Fruit fly (Drosophila melanogaster) whole organism, embryonic: ENCODE data around the gene CG14564.

ENCODE experiments used
- Abd-B ChIP-seq: fragments of 200-800 bp; sonication (Bioruptor generic); optimal IDR thresholded peaks from 2 replicates; lab custom pipeline; 2018; ENCODE audit warnings: missing biosample characterization, mild to moderate bottlenecking, missing genetic modification characterization, moderate library complexity
- C15 ChIP-seq: fragments of 200-800 bp; sonication (Bioruptor generic); IDR thresholded peaks from 3 replicates; pipeline ENCODE4 v1.3.6; 2022; ENCODE audit warnings: missing biosample characterization, missing genetic modification characterization
- CG10209 ChIP-seq: fragments of 200-800 bp; sonication (Bioruptor generic); optimal IDR thresholded peaks from 3 replicates; lab custom pipeline; 2017; ENCODE audit warnings: missing biosample characterization, mild to moderate bottlenecking, missing genetic modification characterization, missing genetic modification reagents
- CG10274 ChIP-seq: fragments of 200-800 bp; sonication (Bioruptor generic); optimal IDR thresholded peaks from 3 replicates; lab custom pipeline; 2017; ENCODE audit warnings: missing biosample characterization, mild to moderate bottlenecking, missing genetic modification characterization
- CG10431 ChIP-seq: fragments of 200-800 bp; sonication (Bioruptor generic); optimal IDR thresholded peaks from 3 replicates; lab custom pipeline; 2018; ENCODE audit warnings: missing biosample characterization, mild to moderate bottlenecking, missing genetic modification characterization
- CG10979 ChIP-seq: fragments of 200-800 bp; sonication (Bioruptor generic); optimal IDR thresholded peaks from 2 replicates; lab custom pipeline; 2018; ENCODE audit warnings: missing biosample characterization, mild to moderate bottlenecking, missing genetic modification characterization, moderate library complexity
- CG11247 ChIP-seq: fragments of 200-800 bp; sonication (Bioruptor generic); IDR thresholded peaks from 2 replicates; pipeline ENCODE4 v1.3.6; 2022; ENCODE audit warnings: missing biosample characterization, missing genetic modification characterization
- CG12155 ChIP-seq: fragments of 200-800 bp; sonication (Bioruptor generic); optimal IDR thresholded peaks from 3 replicates; lab custom pipeline; 2016; ENCODE audit warnings: missing biosample characterization, missing genetic modification characterization
- CG12236 ChIP-seq: fragments of 200-800 bp; sonication (Bioruptor generic); optimal IDR thresholded peaks from 2 replicates; lab custom pipeline; 2016; ENCODE audit warnings: missing biosample characterization, missing genetic modification characterization
- CG13624 ChIP-seq: fragments of 200-800 bp; sonication (Bioruptor generic); optimal IDR thresholded peaks from 2 replicates; lab custom pipeline; 2016; ENCODE audit warnings: missing biosample characterization, missing genetic modification characterization
- CG14441 ChIP-seq: fragments of 200-800 bp; sonication (Bioruptor generic); IDR thresholded peaks from 2 replicates; pipeline ENCODE4 v1.3.6; 2022; ENCODE audit warnings: missing biosample characterization, missing genetic modification characterization
- CG15011 ChIP-seq: fragments of 200-800 bp; sonication (Bioruptor generic); optimal IDR thresholded peaks from 3 replicates; lab custom pipeline; 2018; ENCODE audit warnings: missing biosample characterization, mild to moderate bottlenecking, missing genetic modification characterization
- CG1529 ChIP-seq: fragments of 200-800 bp; sonication (Bioruptor generic); optimal IDR thresholded peaks from 3 replicates; lab custom pipeline; 2018; ENCODE audit warnings: missing biosample characterization, missing genetic modification characterization
- CG15479 ChIP-seq: fragments of 200-800 bp; sonication (Bioruptor generic); optimal IDR thresholded peaks from 3 replicates; lab custom pipeline; 2019; ENCODE audit warnings: missing biosample characterization, mild to moderate bottlenecking, missing genetic modification characterization, moderate library complexity
- CG1647 ChIP-seq: fragments of 200-800 bp; sonication (Bioruptor generic); optimal IDR thresholded peaks from 3 replicates; lab custom pipeline; 2016; ENCODE audit warnings: missing biosample characterization, missing genetic modification characterization
- CG17328 ChIP-seq: fragments of 200-800 bp; sonication (Bioruptor generic); IDR thresholded peaks from 2 replicates; pipeline ENCODE4 v1.3.6; 2022; ENCODE audit warnings: missing biosample characterization, missing genetic modification characterization
- CG17829 ChIP-seq: fragments of 200-800 bp; optimal IDR thresholded peaks from 2 replicates; lab custom pipeline; 2019; ENCODE audit warnings: missing biosample characterization, mild to moderate bottlenecking, missing genetic modification characterization, moderate library complexity
- CG2712 ChIP-seq: fragments of 200-800 bp; optimal IDR thresholded peaks from 3 replicates; lab custom pipeline; 2019; ENCODE audit warnings: missing biosample characterization, mild to moderate bottlenecking, missing genetic modification characterization, moderate library complexity
- CG31365 ChIP-seq: fragments of 200-800 bp; sonication (Bioruptor generic); optimal IDR thresholded peaks from 2 replicates; lab custom pipeline; 2018; ENCODE audit warnings: missing biosample characterization, mild to moderate bottlenecking, missing genetic modification characterization
- CG31388 ChIP-seq: fragments of 200-800 bp; sonication (Bioruptor generic); optimal IDR thresholded peaks from 2 replicates; lab custom pipeline; 2016; ENCODE audit warnings: missing biosample characterization, missing genetic modification characterization
- CG3407 ChIP-seq: fragments of 200-800 bp; sonication (Bioruptor generic); optimal IDR thresholded peaks from 2 replicates; lab custom pipeline; 2018; ENCODE audit warnings: missing biosample characterization, mild to moderate bottlenecking, missing genetic modification characterization
- CG34224 ChIP-seq: fragments of 200-800 bp; sonication (Bioruptor generic); IDR thresholded peaks from 3 replicates; pipeline ENCODE4 v1.3.6; 2022; ENCODE audit warnings: missing biosample characterization, missing genetic modification characterization; ENCODE audit not compliant: partially characterized antibody
- CG34422 ChIP-seq: fragments of 200-800 bp; sonication (Bioruptor generic); IDR thresholded peaks from 3 replicates; pipeline ENCODE4 v1.3.6; 2022; ENCODE audit warnings: missing biosample characterization, missing genetic modification characterization
- CG6854 ChIP-seq: fragments of 200-800 bp; sonication (Bioruptor generic); optimal IDR thresholded peaks from 3 replicates; lab custom pipeline; 2017; ENCODE audit warnings: missing biosample characterization, mild to moderate bottlenecking, missing genetic modification characterization
- CG8089 ChIP-seq: fragments of 200-800 bp; sonication (Bioruptor generic); optimal IDR thresholded peaks from 3 replicates; lab custom pipeline; 2016; ENCODE audit warnings: missing biosample characterization, missing genetic modification characterization
- CoRest ChIP-seq: fragments of 200-800 bp; sonication (Bioruptor generic); optimal IDR thresholded peaks from 3 replicates; lab custom pipeline; 2018; ENCODE audit warnings: missing biosample characterization, mild to moderate bottlenecking, missing genetic modification characterization, moderate library complexity
- E2f2 ChIP-seq: fragments of 200-800 bp; sonication (Bioruptor generic); IDR thresholded peaks from 2 replicates; pipeline ENCODE4 v1.3.6; 2022; ENCODE audit warnings: missing biosample characterization, missing genetic modification characterization
- Eip74EF ChIP-seq, 2 experiments: fragments of 200-800 bp in 1 of 2; fragments of >200 bp in 1 of 2; sonication (Bioruptor generic) in 1 of 2; optimal IDR thresholded peaks; 2 replicates each; lab custom pipeline; 2017 to 2019; ENCODE audit warnings: missing biosample characterization in 2 of 2, missing genetic modification characterization in 2 of 2, mild to moderate bottlenecking in 1 of 2, moderate library complexity in 1 of 2
- HLH54F ChIP-seq: fragments of 200-800 bp; sonication (Bioruptor generic); optimal IDR thresholded peaks from 3 replicates; lab custom pipeline; 2016; ENCODE audit warnings: missing biosample characterization, missing genetic modification characterization
- HLHmδ ChIP-seq: fragments of 200-800 bp; sonication (Bioruptor generic); optimal IDR thresholded peaks from 2 replicates; lab custom pipeline; 2018; ENCODE audit warnings: missing biosample characterization, mild to moderate bottlenecking, missing genetic modification characterization, moderate library complexity
- Hey ChIP-seq: fragments of 200-800 bp; sonication (Bioruptor generic); optimal IDR thresholded peaks from 3 replicates; lab custom pipeline; 2018; ENCODE audit warnings: missing biosample characterization, mild to moderate bottlenecking, missing genetic modification characterization
- Med ChIP-seq: fragments of 200-800 bp; sonication (Bioruptor generic); peaks from one replicate; lab custom pipeline; 2016; ENCODE audit warnings: missing biosample characterization, missing genetic modification characterization, mild to moderate bottlenecking, inconsistent platforms, moderate library complexity
- Mrtf ChIP-seq: fragments of 200-800 bp; sonication (Bioruptor generic); IDR thresholded peaks from 3 replicates; pipeline ENCODE4 v1.3.6; 2022; ENCODE audit warnings: missing biosample characterization, missing genetic modification characterization
- Six4 ChIP-seq: fragments of 200-800 bp; sonication (Bioruptor generic); optimal IDR thresholded peaks from 2 replicates; lab custom pipeline; 2016; ENCODE audit warnings: missing biosample characterization, missing genetic modification characterization
- bbx ChIP-seq: fragments of 200-800 bp; sonication (Bioruptor generic); IDR thresholded peaks from 2 replicates; pipeline ENCODE4 v1.3.6; 2022; ENCODE audit warnings: missing biosample characterization, missing genetic modification characterization; ENCODE audit not compliant: partially characterized antibody
- crc ChIP-seq: fragments of 200-800 bp; sonication (Bioruptor generic); optimal IDR thresholded peaks from 2 replicates; lab custom pipeline; 2016; ENCODE audit warnings: missing biosample characterization, missing genetic modification characterization
- dm ChIP-seq: fragments of 200-800 bp; sonication (Bioruptor generic); optimal IDR thresholded peaks from 3 replicates; lab custom pipeline; 2016; ENCODE audit warnings: missing biosample characterization, missing genetic modification characterization
- eyg ChIP-seq: fragments of 200-800 bp; sonication (Bioruptor generic); optimal IDR thresholded peaks from 3 replicates; lab custom pipeline; 2016; ENCODE audit warnings: missing biosample characterization, missing genetic modification characterization
- fd3F ChIP-seq: fragments of 200-800 bp; sonication (Bioruptor generic); optimal IDR thresholded peaks from 2 replicates; lab custom pipeline; 2018; ENCODE audit warnings: missing biosample characterization, mild to moderate bottlenecking, missing genetic modification characterization, moderate library complexity
- gfzf ChIP-seq: fragments of 200-800 bp; sonication (Bioruptor generic); optimal IDR thresholded peaks from 2 replicates; lab custom pipeline; 2016; ENCODE audit warnings: missing biosample characterization, mild to moderate bottlenecking, missing genetic modification characterization, moderate library complexity
- ham ChIP-seq: fragments of 200-800 bp; sonication (Bioruptor generic); IDR thresholded peaks from 2 replicates; pipeline ENCODE4 v1.3.6; 2022; ENCODE audit warnings: missing biosample characterization, missing genetic modification characterization
- hth ChIP-seq: fragments of >200 bp; optimal IDR thresholded peaks from 2 replicates; lab custom pipeline; 2017; ENCODE audit warnings: inconsistent platforms
- ind ChIP-seq: fragments of 200-800 bp; sonication (Bioruptor generic); optimal IDR thresholded peaks from 3 replicates; lab custom pipeline; 2016; ENCODE audit warnings: missing biosample characterization, missing genetic modification characterization
- kay ChIP-seq: fragments of 200-800 bp; sonication (Bioruptor generic); optimal IDR thresholded peaks from 2 replicates; lab custom pipeline; 2016; ENCODE audit warnings: missing biosample characterization, missing genetic modification characterization
- mam ChIP-seq: fragments of 200-800 bp; sonication (Bioruptor generic); optimal IDR thresholded peaks from 3 replicates; lab custom pipeline; 2016; ENCODE audit warnings: missing biosample characterization, missing genetic modification characterization
- pnt ChIP-seq: fragments of 200-800 bp; sonication (Bioruptor generic); optimal IDR thresholded peaks from 3 replicates; lab custom pipeline; 2016; ENCODE audit warnings: missing biosample characterization, missing genetic modification characterization
- sqz ChIP-seq: fragments of 200-800 bp; sonication (Bioruptor generic); optimal IDR thresholded peaks from 3 replicates; lab custom pipeline; 2018; ENCODE audit warnings: missing biosample characterization, mild to moderate bottlenecking, missing genetic modification characterization
- tio ChIP-seq: fragments of 200-800 bp; sonication (Bioruptor generic); optimal IDR thresholded peaks from 2 replicates; lab custom pipeline; 2017; ENCODE audit warnings: missing biosample characterization, missing genetic modification characterization, inconsistent platforms
- ttk ChIP-seq: fragments of 200-800 bp; sonication (Bioruptor generic); IDR thresholded peaks from 2 replicates; pipeline ENCODE4 v2.1.2; 2022; ENCODE audit warnings: missing biosample characterization, missing genetic modification characterization
- usp ChIP-seq: fragments of >200 bp; optimal IDR thresholded peaks from 2 replicates; lab custom pipeline; 2017; ENCODE audit warnings: missing biosample characterization, missing genetic modification characterization
- zen ChIP-seq: fragments of 200-800 bp; sonication (Bioruptor generic); optimal IDR thresholded peaks from 3 replicates; lab custom pipeline; 2018; ENCODE audit warnings: missing biosample characterization, mild to moderate bottlenecking, missing genetic modification characterization, moderate library complexity

The CG14564 gene

DNA sequence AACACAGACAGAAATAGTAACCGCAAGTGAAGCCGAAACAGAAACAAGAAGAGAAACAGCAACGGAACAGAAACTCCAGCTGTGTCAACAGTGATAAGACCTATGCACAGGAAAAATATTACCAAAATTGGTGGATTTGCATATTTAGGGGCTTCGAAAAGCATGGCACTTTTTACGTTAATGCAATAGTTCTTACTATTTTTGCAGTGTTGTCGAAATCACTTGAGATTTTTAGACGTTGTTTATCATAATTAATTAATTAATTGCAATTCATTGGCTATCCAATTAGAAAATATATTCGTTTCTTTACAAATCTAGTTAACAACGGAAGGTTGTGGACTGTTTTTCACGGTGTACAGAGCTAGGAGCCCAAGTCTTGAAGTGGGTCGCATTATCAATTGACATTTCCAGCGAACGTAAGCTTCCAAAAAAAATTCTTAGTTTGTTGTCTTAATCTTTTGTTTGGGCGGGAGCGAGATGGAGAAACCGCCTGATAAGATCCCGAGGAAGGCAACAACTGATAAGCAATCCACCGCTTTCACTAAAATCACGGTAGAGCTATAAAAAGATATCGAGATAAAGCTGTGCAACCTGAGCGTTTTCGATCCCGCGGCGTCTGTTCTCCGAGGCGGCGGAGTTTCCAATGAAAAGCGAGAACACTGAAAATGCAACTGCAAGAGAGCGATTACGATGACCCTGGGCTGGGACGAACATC lies 29.8 kb upstream of the CG14564 start (continued):
- TF ChIP-seq Hey (tag; lab: Kevin White, UChicago) (no peak), CG34422 (no peak), CG15479 (GFP tag; lab: Kevin White, UChicago) (peak; percentile 79), Abd-B (no peak), CG1529 (GFP tag; lab: Kevin White, UChicago) (peak; percentile 22), ind (GFP tag; lab: Kevin White, UChicago) (no peak), CG17328 (no peak), eyg (GFP tag; lab: Kevin White, UChicago) (no peak), CG10431 (no peak), CG13624 (no peak), CG10274 (GFP tag; lab: Kevin White, UChicago) (no peak), CG12155 (GFP tag; lab: Kevin White, UChicago) (no peak), CG1647 (GFP tag; lab: Kevin White, UChicago) (no peak), CG12236 (no peak), zen (tag; lab: Kevin White, UChicago) (peak; percentile 16), Six4 (GFP tag; lab: Kevin White, UChicago) (no peak), CG15011 (GFP tag; lab: Kevin White, UChicago) (no peak), CG31365 (no peak), Eip74EF (GFP tag; optimal IDR thresholded peaks at IDR 0.05; lab: Kevin White, UChicago) (no peak), HLH54F (GFP tag; lab: Kevin White, UChicago) (no peak), CG8089 (GFP tag; lab: Kevin White, UChicago) (no peak), Med (GFP tag; lab: Kevin White, UChicago) (peak; percentile 52), CG34224 (GFP tag; lab: Robert Waterston, UW) (no peak), hth (lab: Kevin White, UChicago) (no peak), ham (GFP tag; lab: Robert Waterston, UW) (no peak), CG6854 (GFP tag; lab: Kevin White, UChicago) (no peak), CG10979 (peak; percentile 65), CG14441 (no peak), CG31388 (GFP tag; lab: Kevin White, UChicago) (no peak), Mrtf (GFP tag; lab: Robert Waterston, UW) (no peak), fd3F (no peak), mam (no peak), sqz (GFP tag; lab: Kevin White, UChicago) (no peak), HLHmδ (no peak), CoRest (tag; lab: Kevin White, UChicago) (peak; percentile 25), kay (GFP tag; lab: Kevin White, UChicago) (no peak), CG3407 (GFP tag; lab: Kevin White, UChicago) (no peak), CG11247 (GFP tag; lab: Robert Waterston, UW) (peak; percentile 54; the same call in 1 of the 2 replicates), usp (GFP tag; lab: Kevin White, UChicago) (no peak), ttk (no peak), E2f2 (no peak), dm (GFP tag; lab: Kevin White, UChicago) (no peak), CG2712 (tag; lab: Kevin White, UChicago) (peak; percentile 63), pnt (GFP tag; lab: Kevin White, UChicago) (no peak), tio (GFP tag; lab: Kevin White, UChicago) (peak; percentile 18), crc (GFP tag; lab: Kevin White, UChicago) (no peak), bbx (GFP tag; lab: Robert Waterston, UW) (no peak), CG17829 (tag; lab: Kevin White, UChicago) (peak; percentile 50), gfzf (GFP tag; lab: Kevin White, UChicago) (no peak), CG10209 (GFP tag; lab: Kevin White, UChicago) (no peak), C15 (GFP tag; lab: Robert Waterston, UW) (no peak)
